Worm (Caenorhabditis elegans) whole organism, late embryonic: ENCODE results near the gene ZK185.4.

ENCODE experiments used
- C08G9.2 ChIP-seq: sonication (generic microtip); optimal IDR thresholded peaks from 2 replicates; lab custom pipeline; 2016; ENCODE audit warnings: mild to moderate bottlenecking, missing genetic modification characterization, moderate library complexity, missing compliant biosample characterization
- K09A11.1 ChIP-seq: sonication (generic microtip); optimal IDR thresholded peaks from 2 replicates; lab custom pipeline; 2017; ENCODE audit warnings: antibody characterized with exemption, mild to moderate bottlenecking, missing genetic modification characterization, missing compliant biosample characterization; ENCODE audit not compliant: insufficient read depth
- ceh-14 ChIP-seq: sonication (generic microtip); optimal IDR thresholded peaks from 2 replicates; lab custom pipeline; 2016; ENCODE audit warnings: missing genotype, missing genetic modification characterization, missing compliant biosample characterization
- ceh-18 ChIP-seq: sonication (generic microtip); optimal IDR thresholded peaks from 2 replicates; lab custom pipeline; 2016; ENCODE audit warnings: missing genetic modification characterization, missing compliant biosample characterization
- ceh-2 ChIP-seq: sonication (generic microtip); optimal IDR thresholded peaks from 2 replicates; lab custom pipeline; 2016; ENCODE audit warnings: missing genotype, missing genetic modification characterization, missing compliant biosample characterization
- ceh-30 ChIP-seq: fragments of 150-350 bp; optimal IDR thresholded peaks from 2 replicates; lab custom pipeline; 2014; ENCODE audit warnings: missing biosample characterization, missing genetic modification characterization
- ceh-31 ChIP-seq: sonication (generic microtip); optimal IDR thresholded peaks from 2 replicates; lab custom pipeline; 2016; ENCODE audit warnings: missing genetic modification characterization, missing compliant biosample characterization
- ceh-34 ChIP-seq: sonication (generic microtip); optimal IDR thresholded peaks from 2 replicates; lab custom pipeline; 2016; ENCODE audit warnings: mild to moderate bottlenecking, missing genetic modification characterization, missing compliant biosample characterization
- ceh-45 ChIP-seq: fragments of 200-800 bp; sonication (Bioruptor generic); IDR thresholded peaks from 2 replicates; pipeline ENCODE4 v1.3.6; 2022; ENCODE audit warnings: missing genetic modification reagents, missing genetic modification characterization, missing compliant biosample characterization
- ceh-9 ChIP-seq: sonication (generic microtip); optimal IDR thresholded peaks from 2 replicates; lab custom pipeline; 2016; ENCODE audit warnings: mild to moderate bottlenecking, missing genetic modification characterization, inconsistent platforms, missing compliant biosample characterization
- dve-1 ChIP-seq: sonication (generic microtip); optimal IDR thresholded peaks from 2 replicates; lab custom pipeline; 2017; ENCODE audit warnings: antibody characterized with exemption, mild to moderate bottlenecking, missing genetic modification characterization, missing compliant biosample characterization
- elt-2 ChIP-seq: sonication (generic microtip); optimal IDR thresholded peaks from 2 replicates; lab custom pipeline; 2016; ENCODE audit warnings: missing genetic modification reagents, missing genetic modification characterization, missing compliant biosample characterization
- elt-4 ChIP-seq: sonication (generic microtip); optimal IDR thresholded peaks from 2 replicates; lab custom pipeline; 2016; ENCODE audit warnings: missing genetic modification characterization, missing compliant biosample characterization
- eyg-1 ChIP-seq: sonication (generic microtip); optimal IDR thresholded peaks from 2 replicates; lab custom pipeline; 2016; ENCODE audit warnings: missing genotype, missing genetic modification characterization, missing compliant biosample characterization
- fax-1 ChIP-seq: sonication (generic microtip); optimal IDR thresholded peaks from 2 replicates; lab custom pipeline; 2016; ENCODE audit warnings: missing genotype, missing genetic modification characterization, missing compliant biosample characterization
- fkh-6 ChIP-seq: sonication (generic microtip); optimal IDR thresholded peaks from 2 replicates; lab custom pipeline; 2016; ENCODE audit warnings: missing genetic modification characterization, missing compliant biosample characterization
- hlh-15 ChIP-seq: sonication (generic microtip); optimal IDR thresholded peaks from 2 replicates; lab custom pipeline; 2016; ENCODE audit warnings: missing genetic modification characterization, missing compliant biosample characterization
- hlh-6 ChIP-seq: sonication (generic microtip); optimal IDR thresholded peaks from 2 replicates; lab custom pipeline; 2016; ENCODE audit warnings: missing genotype, missing genetic modification characterization, missing compliant biosample characterization
- hlh-8 ChIP-seq: sonication (generic microtip); optimal IDR thresholded peaks from 2 replicates; lab custom pipeline; 2016; ENCODE audit warnings: missing genotype, missing genetic modification characterization, missing compliant biosample characterization
- lin-11 ChIP-seq: fragments of 200-800 bp; sonication (Bioruptor generic); optimal IDR thresholded peaks from 2 replicates; lab custom pipeline; 2018; ENCODE audit warnings: mild to moderate bottlenecking, missing genetic modification characterization, missing compliant biosample characterization
- nfya-1 ChIP-seq: sonication (generic microtip); optimal IDR thresholded peaks from 2 replicates; lab custom pipeline; 2017; ENCODE audit warnings: missing genetic modification characterization, mild to moderate bottlenecking, missing compliant biosample characterization, antibody characterized with exemption, moderate library complexity
- nhr-232 ChIP-seq: sonication (generic microtip); optimal IDR thresholded peaks from 2 replicates; lab custom pipeline; 2016; ENCODE audit warnings: missing genetic modification characterization, missing compliant biosample characterization
- npax-4 ChIP-seq: sonication (generic microtip); optimal IDR thresholded peaks from 2 replicates; lab custom pipeline; 2016; ENCODE audit warnings: missing genetic modification characterization, missing compliant biosample characterization
- odd-2 ChIP-seq: sonication (generic microtip); optimal IDR thresholded peaks from 2 replicates; lab custom pipeline; 2017; ENCODE audit warnings: antibody characterized with exemption, mild to moderate bottlenecking, missing genetic modification characterization, missing compliant biosample characterization
- pha-2 ChIP-seq: sonication (generic microtip); optimal IDR thresholded peaks from 2 replicates; lab custom pipeline; 2017; ENCODE audit warnings: mild to moderate bottlenecking, missing genetic modification characterization, missing compliant biosample characterization
- pqm-1 ChIP-seq: sonication (generic microtip); optimal IDR thresholded peaks from 2 replicates; lab custom pipeline; 2016; ENCODE audit warnings: missing genetic modification characterization, missing compliant biosample characterization
- ref-2 ChIP-seq: sonication (generic microtip); optimal IDR thresholded peaks from 2 replicates; lab custom pipeline; 2016; ENCODE audit warnings: missing genetic modification characterization, missing compliant biosample characterization
- syd-9 ChIP-seq: sonication (generic microtip); optimal IDR thresholded peaks from 2 replicates; lab custom pipeline; 2016; ENCODE audit warnings: mild to moderate bottlenecking, missing genetic modification characterization, moderate library complexity, missing compliant biosample characterization
- tbx-2 ChIP-seq: sonication (generic microtip); optimal IDR thresholded peaks from 2 replicates; lab custom pipeline; 2016; ENCODE audit warnings: missing genetic modification characterization, missing compliant biosample characterization
- tbx-7 ChIP-seq: sonication (generic microtip); optimal IDR thresholded peaks from 2 replicates; lab custom pipeline; 2016; ENCODE audit warnings: missing genotype, missing genetic modification characterization, missing compliant biosample characterization
- ttx-3 ChIP-seq: sonication (generic microtip); optimal IDR thresholded peaks from 2 replicates; lab custom pipeline; 2016; ENCODE audit warnings: missing genetic modification reagents, missing genetic modification characterization, missing compliant biosample characterization
- unc-42 ChIP-seq: sonication (generic microtip); optimal IDR thresholded peaks from 2 replicates; lab custom pipeline; 2016; ENCODE audit warnings: missing genotype, missing genetic modification characterization, missing compliant biosample characterization
- unc-55 ChIP-seq: sonication (generic microtip); optimal IDR thresholded peaks from 2 replicates; lab custom pipeline; 2017; ENCODE audit warnings: missing biosample characterization, missing genetic modification reagents, missing genetic modification characterization
- ztf-16 ChIP-seq: sonication (generic microtip); optimal IDR thresholded peaks from 2 replicates; lab custom pipeline; 2017; ENCODE audit warnings: missing genetic modification characterization, missing compliant biosample characterization

ZK185.4 gene

ce11 chrIV:4511259-4511890, 21.6 kb downstream of the ZK185.4 start, which contains the start of the genes rfth-1 and ZK180.8:
Gene rfth-1, minus strand, starts transcription at chrIV:4511309.
Gene ZK180.8, minus strand, starts transcription at chrIV:4511724.
- no peak for TF ChIP-seq unc-55 (GFP tag; lab: Kevin White, UChicago)
- no peak for TF ChIP-seq ttx-3 (tag; lab: Kevin White, UChicago)
- no peak for TF ChIP-seq fkh-6 (tag; lab: Kevin White, UChicago)
- TF ChIP-seq syd-9 (tag; lab: Kevin White, UChicago) = no peak
- no peak for TF ChIP-seq tbx-7 (tag; lab: Kevin White, UChicago)
- no peak for TF ChIP-seq ceh-31 (tag; lab: Kevin White, UChicago)
- no peak for TF ChIP-seq unc-42
- no peak for TF ChIP-seq elt-4 (tag; lab: Kevin White, UChicago)
- TF ChIP-seq C08G9.2 (tag; lab: Kevin White, UChicago) = no peak
- TF ChIP-seq ceh-9 (tag; lab: Kevin White, UChicago) = no peak
- no peak for TF ChIP-seq lin-11

- no peak for TF ChIP-seq ztf-16 (tag; lab: Kevin White, UChicago)
- no peak for TF ChIP-seq ceh-45
- peak; percentile 4 for TF ChIP-seq nfya-1 (tag; lab: Kevin White, UChicago)
- TF ChIP-seq nhr-232 (tag; lab: Kevin White, UChicago) = no peak
- TF ChIP-seq hlh-15 = no peak
- peak; percentile 52 for TF ChIP-seq ceh-18 (tag; lab: Kevin White, UChicago)
These were observed 26.3 kb downstream of the ZK185.4 start, which contains the start of gene gbb-2 for ce11 chrIV:4506637-4507036. Gene gbb-2, minus strand, starts transcription at chrIV:4506748.

ce11 chrIV:4505078-4505477, 27.8 kb downstream of the ZK185.4 start:
- TF ChIP-seq eyg-1 (tag; lab: Kevin White, UChicago) (no peak), elt-4 (tag; lab: Kevin White, UChicago) (no peak), unc-42 (peak; percentile 96), odd-2 (no peak), ceh-31 (tag; lab: Kevin White, UChicago) (peak; percentile 51), ceh-30 (no peak), tbx-2 (tag; lab: Kevin White, UChicago) (no peak)
- TF ChIP-seq, all 69 proteins: peak for 2

ce11 chrIV:4490148-4490652, 42.7 kb downstream of the ZK185.4 start, which contains the start of gene ZK180.7:
Gene ZK180.7, plus strand, starts transcription at chrIV:4490542.
- TF ChIP-seq fax-1 (tag; lab: Kevin White, UChicago) (no peak), hlh-6 (no peak), ceh-14 (tag; lab: Kevin White, UChicago) (no peak), ceh-18 (tag; lab: Kevin White, UChicago) (no peak), ceh-9 (tag; lab: Kevin White, UChicago) (no peak), tbx-7 (tag; lab: Kevin White, UChicago) (no peak), ref-2 (tag; lab: Kevin White, UChicago) (no peak), K09A11.1 (tag; lab: Kevin White, UChicago) (no peak), hlh-8 (tag; lab: Kevin White, UChicago) (no peak), lin-11 (no peak), dve-1 (no peak), pqm-1 (tag; lab: Kevin White, UChicago) (no peak), elt-2 (no peak), npax-4 (tag; lab: Kevin White, UChicago) (no peak), ceh-34 (tag; lab: Kevin White, UChicago) (no peak), ceh-30 (no peak), tbx-2 (tag; lab: Kevin White, UChicago) (no peak), pha-2 (tag; lab: Kevin White, UChicago) (no peak), ceh-2 (tag; lab: Kevin White, UChicago) (no peak), elt-4 (tag; lab: Kevin White, UChicago) (no peak)
- TF ChIP-seq, all 69 proteins: peak for 0
